Fruit fly (Drosophila melanogaster): ENCODE results near the gene tkv.

tkv gene

dm6 chr2L:5234714-5235298, 36.4 kb downstream of the tkv start:
- TF ChIP-seq usp (GFP tag; optimal IDR thresholded peaks at IDR 0.05): no peak

dm6 chr2L:5232967-5233909, 37.9 kb downstream of the tkv start:
- TF ChIP-seq CG8478 (optimal IDR thresholded peaks at IDR 0.05) (no peak), psq (optimal IDR thresholded peaks at IDR 0.05) (no peak), Dll (optimal IDR thresholded peaks at IDR 0.05) (no peak), pan (optimal IDR thresholded peaks at IDR 0.05) (no peak), usp (GFP tag; optimal IDR thresholded peaks at IDR 0.05) (no peak), EcR (GFP tag; optimal IDR thresholded peaks at IDR 0.05) (no peak)

- TF ChIP-seq pan (optimal IDR thresholded peaks at IDR 0.05) (no peak), EcR (GFP tag; optimal IDR thresholded peaks at IDR 0.05) (no peak), Dll (optimal IDR thresholded peaks at IDR 0.05) (no peak), CG8478 (optimal IDR thresholded peaks at IDR 0.05) (no peak), usp (GFP tag; optimal IDR thresholded peaks at IDR 0.05) (no peak), psq (optimal IDR thresholded peaks at IDR 0.05) (no peak)
Observed at dm6 chr2L:5232175-5232574, 39.0 kb downstream of the tkv start.

dm6 chr2L:5231437-5231836, 39.7 kb downstream of the tkv start:
- no peak for TF ChIP-seq CG8478 (optimal IDR thresholded peaks at IDR 0.05)
- no peak for TF ChIP-seq psq (optimal IDR thresholded peaks at IDR 0.05)
- TF ChIP-seq Dll (optimal IDR thresholded peaks at IDR 0.05): no peak
- TF ChIP-seq pan (optimal IDR thresholded peaks at IDR 0.05): no peak
- no peak for TF ChIP-seq EcR (GFP tag; optimal IDR thresholded peaks at IDR 0.05)
- TF ChIP-seq usp (GFP tag; optimal IDR thresholded peaks at IDR 0.05): no peak

dm6 chr2L:5230772-5231171, 40.4 kb downstream of the tkv start:
- no peak for TF ChIP-seq CG8478 (optimal IDR thresholded peaks at IDR 0.05)
- no peak for TF ChIP-seq pan (optimal IDR thresholded peaks at IDR 0.05)
- TF ChIP-seq Dll (optimal IDR thresholded peaks at IDR 0.05): no peak
- TF ChIP-seq psq (optimal IDR thresholded peaks at IDR 0.05): no peak
- no peak for TF ChIP-seq EcR (GFP tag; optimal IDR thresholded peaks at IDR 0.05)
- TF ChIP-seq usp (GFP tag; optimal IDR thresholded peaks at IDR 0.05): no peak

dm6 chr2L:5229735-5230347, 41.3 kb downstream of the tkv start:
- TF ChIP-seq usp (GFP tag; optimal IDR thresholded peaks at IDR 0.05) (no peak), CG8478 (optimal IDR thresholded peaks at IDR 0.05) (no peak), EcR (GFP tag; optimal IDR thresholded peaks at IDR 0.05) (no peak), psq (optimal IDR thresholded peaks at IDR 0.05) (no peak), pan (optimal IDR thresholded peaks at IDR 0.05) (no peak), Dll (optimal IDR thresholded peaks at IDR 0.05) (no peak)

- no peak for TF ChIP-seq pan (optimal IDR thresholded peaks at IDR 0.05)
- no peak for TF ChIP-seq psq (optimal IDR thresholded peaks at IDR 0.05)
- TF ChIP-seq CG8478 (optimal IDR thresholded peaks at IDR 0.05): no peak
- no peak for TF ChIP-seq Dll (optimal IDR thresholded peaks at IDR 0.05)
- no peak for TF ChIP-seq usp (GFP tag; optimal IDR thresholded peaks at IDR 0.05)
- no peak for TF ChIP-seq EcR (GFP tag; optimal IDR thresholded peaks at IDR 0.05)
Observed at dm6 chr2L:5229239-5229638, 41.9 kb downstream of the tkv start.

- TF ChIP-seq psq (optimal IDR thresholded peaks at IDR 0.05) (no peak), pan (optimal IDR thresholded peaks at IDR 0.05) (peak; percentile 14)
Observed at dm6 chr2L:5228581-5229077, 42.6 kb downstream of the tkv start.

dm6 chr2L:5226891-5227554, 44.2 kb downstream of the tkv start:
- no peak for TF ChIP-seq usp (GFP tag; optimal IDR thresholded peaks at IDR 0.05)
- no peak for TF ChIP-seq Dll (optimal IDR thresholded peaks at IDR 0.05)
- no peak for TF ChIP-seq pan (optimal IDR thresholded peaks at IDR 0.05)
- TF ChIP-seq EcR (GFP tag; optimal IDR thresholded peaks at IDR 0.05): no peak
- TF ChIP-seq CG8478 (optimal IDR thresholded peaks at IDR 0.05): no peak
- no peak for TF ChIP-seq psq (optimal IDR thresholded peaks at IDR 0.05)

- TF ChIP-seq usp (GFP tag; optimal IDR thresholded peaks at IDR 0.05): no peak
- TF ChIP-seq EcR (GFP tag; optimal IDR thresholded peaks at IDR 0.05): no peak
- no peak for TF ChIP-seq pan (optimal IDR thresholded peaks at IDR 0.05)
- no peak for TF ChIP-seq psq (optimal IDR thresholded peaks at IDR 0.05)
- TF ChIP-seq CG8478 (optimal IDR thresholded peaks at IDR 0.05): no peak
- no peak for TF ChIP-seq Dll (optimal IDR thresholded peaks at IDR 0.05)
Observed at dm6 chr2L:5225547-5226213, 45.5 kb downstream of the tkv start.

- TF ChIP-seq Dll (optimal IDR thresholded peaks at IDR 0.05): no peak
- TF ChIP-seq EcR (GFP tag; optimal IDR thresholded peaks at IDR 0.05): no peak
- no peak for TF ChIP-seq psq (optimal IDR thresholded peaks at IDR 0.05)
- no peak for TF ChIP-seq CG8478 (optimal IDR thresholded peaks at IDR 0.05)
- no peak for TF ChIP-seq pan (optimal IDR thresholded peaks at IDR 0.05)
- no peak for TF ChIP-seq usp (GFP tag; optimal IDR thresholded peaks at IDR 0.05)
Observed at dm6 chr2L:5224724-5225319, 46.4 kb downstream of the tkv start.
